Worm (Caenorhabditis elegans): ENCODE results near the gene vha-12.

vha-12 gene

ce11 chrX:4157896-4158295, 33.0 kb upstream of the vha-12 start:
- TF ChIP-seq nhr-85 (tag) (peak; percentile 53), lin-14 (GFP tag; optimal IDR thresholded peaks at IDR 0.05) (peak; percentile 78), egl-13 (tag; optimal IDR thresholded peaks at IDR 0.05) (peak; percentile 64), sox-4 (tag; optimal IDR thresholded peaks at IDR 0.05) (no peak), elt-3 (tag; optimal IDR thresholded peaks at IDR 0.05) (peak in 2 of 6 experiments; percentile 30 to 56), nhr-47 (tag; optimal IDR thresholded peaks at IDR 0.05) (peak; percentile 31), nhr-12 (tag; optimal IDR thresholded peaks at IDR 0.05) (no peak), nhr-90 (tag; optimal IDR thresholded peaks at IDR 0.05; ENCODE audit: poor library complexity) (peak; percentile 10), egl-27 (tag; optimal IDR thresholded peaks at IDR 0.05) (no peak), ztf-11 (tag; optimal IDR thresholded peaks at IDR 0.05) (peak in 1 of 2 experiments; percentile 12), tbx-2 (tag; optimal IDR thresholded peaks at IDR 0.05) (peak; percentile 26), snu-23 (GFP tag; optimal IDR thresholded peaks at IDR 0.05) (peak; percentile 50), jun-1 (tag; optimal IDR thresholded peaks at IDR 0.05) (no peak), sptf-1 (tag; optimal IDR thresholded peaks at IDR 0.05) (no peak), zip-4 (GFP tag; optimal IDR thresholded peaks at IDR 0.05) (no peak), mep-1 (tag; optimal IDR thresholded peaks at IDR 0.05) (peak; percentile 20), lir-3 (tag; optimal IDR thresholded peaks at IDR 0.05; ENCODE audit: poor library complexity) (no peak), ceh-90 (tag; optimal IDR thresholded peaks at IDR 0.05) (no peak), nhr-77 (tag; optimal IDR thresholded peaks at IDR 0.05) (no peak), nhr-71 (tag; optimal IDR thresholded peaks at IDR 0.05) (peak; percentile 58), fkh-10 (GFP tag; optimal IDR thresholded peaks at IDR 0.05) (no peak), mdl-1 (tag; optimal IDR thresholded peaks at IDR 0.05) (peak in 1 of 2 experiments; percentile 22), dpl-1 (GFP tag; optimal IDR thresholded peaks at IDR 0.05) (no peak), nhr-20 (tag; optimal IDR thresholded peaks at IDR 0.05) (peak; percentile 30), irx-1 (tag; optimal IDR thresholded peaks at IDR 0.05) (no peak), lin-35 (GFP tag; optimal IDR thresholded peaks at IDR 0.05) (peak in 1 of 2 experiments; percentile 8), mab-9 (GFP tag; IDR thresholded peaks at IDR 0.05) (no peak), fkh-4 (tag; optimal IDR thresholded peaks at IDR 0.05; ENCODE audit: borderline replicate concordance) (no peak), sup-37 (GFP tag; optimal IDR thresholded peaks at IDR 0.05) (no peak), skn-1 (tag; optimal IDR thresholded peaks at IDR 0.05) (peak; percentile 22), rnt-1 (tag; optimal IDR thresholded peaks at IDR 0.05) (peak; percentile 62), aly-2 (tag; optimal IDR thresholded peaks at IDR 0.05) (no peak), fkh-8 (tag; optimal IDR thresholded peaks at IDR 0.05) (no peak), unc-130 (tag; optimal IDR thresholded peaks at IDR 0.05) (no peak), dsc-1 (tag; optimal IDR thresholded peaks at IDR 0.05) (peak; percentile 67), lsy-2 (tag; optimal IDR thresholded peaks at IDR 0.05) (no peak), ztf-4 (tag; optimal IDR thresholded peaks at IDR 0.05) (no peak)

ce11 chrX:4159185-4159871, 31.6 kb upstream of the vha-12 start:
- TF ChIP-seq ztf-11 (tag; optimal IDR thresholded peaks at IDR 0.05) (no peak), nhr-11 (tag; optimal IDR thresholded peaks at IDR 0.05) (no peak), unc-86 (tag; optimal IDR thresholded peaks at IDR 0.05) (no peak), fos-1 (tag; optimal IDR thresholded peaks at IDR 0.05) (no peak), Y116A8C.19 (tag; optimal IDR thresholded peaks at IDR 0.05; ENCODE audit: borderline replicate concordance) (no peak), blmp-1 (tag; optimal IDR thresholded peaks at IDR 0.05) (peak; percentile 32), lin-14 (GFP tag; optimal IDR thresholded peaks at IDR 0.05) (peak; percentile 13), nhr-28 (tag; optimal IDR thresholded peaks at IDR 0.05) (no peak), elt-3 (tag; optimal IDR thresholded peaks at IDR 0.05) (no peak), efl-1 (optimal IDR thresholded peaks at IDR 0.05) (no peak), efl-1 (GFP tag; optimal IDR thresholded peaks at IDR 0.05 in 1 of 2) (peak in 1 of 2 experiments; percentile 60), fkh-8 (tag; optimal IDR thresholded peaks at IDR 0.05) (no peak), lin-39 (tag; optimal IDR thresholded peaks at IDR 0.05) (no peak), pag-3 (tag; optimal IDR thresholded peaks at IDR 0.05; ENCODE audit: borderline replicate concordance, insufficient read depth) (no peak), lin-35 (GFP tag; optimal IDR thresholded peaks at IDR 0.05) (no peak)

All from whole organism, L1 larva.